Fruit fly (Drosophila melanogaster): Measurements from ENCODE around the gene muc.

Gene muc

DNA sequence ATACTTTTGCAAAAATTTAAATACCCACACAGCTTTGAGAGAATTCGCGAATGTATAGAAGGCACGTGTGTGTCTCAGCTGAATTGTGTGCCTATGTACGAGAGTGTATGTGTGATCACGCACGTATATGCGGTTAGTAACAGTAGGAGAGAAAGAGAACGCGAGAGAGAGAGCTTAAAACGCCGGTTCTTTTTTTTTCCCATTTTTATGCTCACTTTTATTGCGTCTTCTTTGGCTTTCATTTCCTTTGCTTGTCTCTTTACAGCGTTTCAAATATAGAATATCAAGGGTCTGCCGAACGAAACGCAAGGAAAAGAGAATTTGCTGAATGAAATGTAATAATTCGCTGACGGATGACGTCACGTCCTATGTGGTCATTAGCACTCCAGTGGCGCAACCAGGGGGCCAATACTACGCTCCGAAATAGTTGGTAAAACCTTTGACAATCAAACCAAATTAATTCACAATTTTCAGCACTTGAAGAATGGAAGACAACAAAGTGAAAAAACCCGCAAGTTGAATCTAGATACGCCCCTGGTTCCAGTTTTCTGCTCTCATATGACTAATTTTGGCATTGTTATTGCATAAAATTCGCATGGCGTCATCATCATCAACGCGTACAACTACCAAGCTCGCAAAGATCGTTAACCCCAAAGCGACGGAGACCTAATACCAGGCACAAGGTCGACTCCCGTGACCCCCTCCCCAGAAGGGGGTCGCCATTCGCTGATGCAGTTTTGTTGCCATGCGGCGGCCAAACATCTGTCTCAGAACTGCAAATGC, 1.6 kb upstream of the muc start:
- TF ChIP-seq CrebA (GFP tag; optimal IDR thresholded peaks at IDR 0.05; ENCODE audit: borderline replicate concordance) (peak; percentile 72), Dfd (GFP tag; optimal IDR thresholded peaks at IDR 0.05) (no peak), CG9705 (GFP tag; optimal IDR thresholded peaks at IDR 0.05) (peak; percentile 49), N (GFP tag; optimal IDR thresholded peaks at IDR 0.05) (no peak), sage (GFP tag; optimal IDR thresholded peaks at IDR 0.05) (peak; percentile 27), OdsH (GFP tag; optimal IDR thresholded peaks at IDR 0.05) (peak; percentile 91), GATAd (GFP tag; optimal IDR thresholded peaks at IDR 0.05) (peak; percentile 2), Sp1 (GFP tag; optimal IDR thresholded peaks at IDR 0.05) (peak; percentile 83), Hr83 (GFP tag; optimal IDR thresholded peaks at IDR 0.05; ENCODE audit: poor library complexity, severe bottlenecking) (peak; percentile 69), Vsx2 (GFP tag; optimal IDR thresholded peaks at IDR 0.05; ENCODE audit: partially characterized antibody) (no peak), usp (GFP tag; optimal IDR thresholded peaks at IDR 0.05) (no peak), dsf (GFP tag; optimal IDR thresholded peaks at IDR 0.05; ENCODE audit: borderline replicate concordance) (peak; percentile 80), Dif (GFP tag; optimal IDR thresholded peaks at IDR 0.05; ENCODE audit: partially characterized antibody) (peak; percentile 73), jim (GFP tag; optimal IDR thresholded peaks at IDR 0.05) (no peak), sv (GFP tag; optimal IDR thresholded peaks at IDR 0.05) (peak; percentile 40), Rel (GFP tag; optimal IDR thresholded peaks at IDR 0.05) (no peak), Rel (tag; optimal IDR thresholded peaks at IDR 0.05) (peak; percentile 10), HLH106 (tag; optimal IDR thresholded peaks at IDR 0.05) (peak; percentile 89), Myc (optimal IDR thresholded peaks at IDR 0.05) (no peak), Jra (GFP tag; optimal IDR thresholded peaks at IDR 0.05) (peak; percentile 76), lola (GFP tag; optimal IDR thresholded peaks at IDR 0.05) (no peak), fru (GFP tag; optimal IDR thresholded peaks at IDR 0.05) (peak; percentile 88), Mio (GFP tag; optimal IDR thresholded peaks at IDR 0.05) (peak; percentile 81), dl (GFP tag; optimal IDR thresholded peaks at IDR 0.05; ENCODE audit: insufficient read depth in 1 of 2, partially characterized antibody in 2 of 2) (peak; percentile 25 to 72), Hnf4 (GFP tag; optimal IDR thresholded peaks at IDR 0.05) (peak; percentile 85), Abd-B (GFP tag; optimal IDR thresholded peaks at IDR 0.05) (no peak), pan (optimal IDR thresholded peaks at IDR 0.05) (no peak), h (GFP tag; optimal IDR thresholded peaks at IDR 0.05) (peak; percentile 92), psq (GFP tag; optimal IDR thresholded peaks at IDR 0.05) (peak; percentile 95), foxo (GFP tag; optimal IDR thresholded peaks at IDR 0.05) (peak; percentile 53 to 92), CG32264 (GFP tag; optimal IDR thresholded peaks at IDR 0.05) (peak; percentile 76), woc (GFP tag; optimal IDR thresholded peaks at IDR 0.05) (peak; percentile 42), rgr (GFP tag; optimal IDR thresholded peaks at IDR 0.05) (peak; percentile 92), tai (GFP tag; optimal IDR thresholded peaks at IDR 0.05) (peak; percentile 72), dmrt93B (GFP tag; optimal IDR thresholded peaks at IDR 0.05) (peak; percentile 78), Hr78 (GFP tag; optimal IDR thresholded peaks at IDR 0.05) (no peak), br (GFP tag; optimal IDR thresholded peaks at IDR 0.05) (peak; percentile 93), ey (GFP tag; optimal IDR thresholded peaks at IDR 0.05) (peak; percentile 93), brk (GFP tag; optimal IDR thresholded peaks at IDR 0.05) (peak; percentile 82)

DNA sequence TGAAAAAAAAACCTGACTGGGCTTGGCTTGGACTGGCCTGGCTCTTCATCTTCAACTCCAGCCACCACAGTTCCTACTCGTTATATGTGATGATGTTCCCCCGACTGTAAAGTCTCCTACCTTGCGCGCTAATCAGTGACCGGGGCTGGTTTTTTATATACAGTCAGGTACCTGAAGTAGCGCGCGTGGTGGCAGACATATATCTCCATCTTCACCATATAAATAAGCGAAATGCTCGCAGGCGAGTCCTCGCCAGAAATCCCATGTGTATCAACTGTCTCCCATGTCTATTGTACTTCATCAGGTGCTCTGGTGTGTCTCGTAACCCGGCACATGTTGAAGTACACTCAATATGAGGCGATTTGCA, 993 bp upstream of the muc start:
- TF ChIP-seq Hr83 (GFP tag; optimal IDR thresholded peaks at IDR 0.05; ENCODE audit: poor library complexity, severe bottlenecking) (peak; percentile 53), sv (GFP tag; optimal IDR thresholded peaks at IDR 0.05) (no peak), Dif (GFP tag; optimal IDR thresholded peaks at IDR 0.05; ENCODE audit: partially characterized antibody) (peak; percentile 3), brk (GFP tag; optimal IDR thresholded peaks at IDR 0.05) (no peak)
